Fruit fly (Drosophila melanogaster) whole organism, pupa: ENCODE measurements around the gene CG11409.
A peak's percentile ranks its signal among the peaks of the same experiment; 100 is the strongest.

Source experiments
- CG10348 ChIP-seq: fragments of 200-800 bp; sonication (Bioruptor generic); IDR thresholded peaks from 2 replicates; pipeline ENCODE4 v1.3.6; 2022; ENCODE audit warnings: missing biosample characterization, missing genetic modification characterization
- CG12605 ChIP-seq: fragments of 200-800 bp; sonication (Bioruptor generic); IDR thresholded peaks from 2 replicates; pipeline ENCODE4 v1.3.6; 2022; ENCODE audit warnings: missing biosample characterization, missing genetic modification characterization
- CG13204 ChIP-seq: fragments of 200-800 bp; sonication (Bioruptor generic); optimal IDR thresholded peaks from 2 replicates; lab custom pipeline; 2018; ENCODE audit warnings: missing biosample characterization, mild to moderate bottlenecking, missing genetic modification characterization, moderate library complexity
- CG14655 ChIP-seq: fragments of 200-800 bp; sonication (Bioruptor generic); optimal IDR thresholded peaks from 3 replicates; lab custom pipeline; 2017; ENCODE audit warnings: mild to moderate bottlenecking, missing biosample characterization, missing genetic modification reagents, missing genetic modification characterization
- CG15710 ChIP-seq: fragments of 200-800 bp; sonication (Bioruptor generic); optimal IDR thresholded peaks from 2 replicates; lab custom pipeline; 2018; ENCODE audit warnings: missing biosample characterization, mild to moderate bottlenecking, missing genetic modification characterization, moderate library complexity
- CG17806 ChIP-seq: fragments of 200-800 bp; sonication (Bioruptor generic); optimal IDR thresholded peaks from 2 replicates; lab custom pipeline; 2018; ENCODE audit warnings: missing biosample characterization, mild to moderate bottlenecking, missing genetic modification characterization, moderate library complexity
- CG32121 ChIP-seq: fragments of 200-800 bp; sonication (Bioruptor generic); IDR thresholded peaks from 2 replicates; pipeline ENCODE4 v1.3.6; 2022; ENCODE audit warnings: missing biosample characterization, missing genetic modification characterization
- CG34367 ChIP-seq: fragments of 200-800 bp; sonication (Bioruptor generic); optimal IDR thresholded peaks from 2 replicates; lab custom pipeline; 2018; ENCODE audit warnings: missing biosample characterization, mild to moderate bottlenecking, missing genetic modification characterization
- CG4496 ChIP-seq: fragments of 200-800 bp; sonication (Bioruptor generic); IDR thresholded peaks from 3 replicates; pipeline ENCODE4 v1.3.6; 2022; ENCODE audit warnings: missing biosample characterization, missing genetic modification characterization
- CG8159 ChIP-seq: fragments of 200-800 bp; sonication (Bioruptor generic); optimal IDR thresholded peaks from 3 replicates; lab custom pipeline; 2018; ENCODE audit warnings: missing biosample characterization, mild to moderate bottlenecking, missing genetic modification characterization, moderate library complexity
- CG8301 ChIP-seq: fragments of 200-800 bp; sonication (Bioruptor generic); optimal IDR thresholded peaks from 2 replicates; lab custom pipeline; 2018; ENCODE audit warnings: missing biosample characterization, mild to moderate bottlenecking, missing genetic modification characterization
- CG9948 ChIP-seq: fragments of 200-800 bp; sonication (Bioruptor generic); optimal IDR thresholded peaks from 2 replicates; lab custom pipeline; 2018; ENCODE audit warnings: missing biosample characterization, mild to moderate bottlenecking, missing genetic modification characterization, moderate library complexity
- D1 ChIP-seq: fragments of 200-800 bp; sonication (Bioruptor generic); optimal IDR thresholded peaks from 2 replicates; lab custom pipeline; 2018; ENCODE audit warnings: missing biosample characterization, mild to moderate bottlenecking, missing genetic modification characterization, moderate library complexity
- EcR ChIP-seq: fragments of 200-800 bp; sonication (Bioruptor generic); optimal IDR thresholded peaks from 3 replicates; lab custom pipeline; 2019; ENCODE audit warnings: missing biosample characterization, missing genetic modification characterization, mild to moderate bottlenecking, moderate library complexity, missing genetic modification reagents
- Ets98B ChIP-seq: fragments of 200-800 bp; sonication (Bioruptor generic); IDR thresholded peaks from 2 replicates; pipeline ENCODE4 v1.3.6; 2022; ENCODE audit warnings: missing biosample characterization, missing genetic modification characterization
- Pif1A ChIP-seq: fragments of 200-800 bp; sonication (Bioruptor generic); optimal IDR thresholded peaks from 3 replicates; lab custom pipeline; 2016; ENCODE audit warnings: missing biosample characterization, missing genetic modification characterization
- Pif1B ChIP-seq: fragments of 200-800 bp; sonication (Bioruptor generic); optimal IDR thresholded peaks from 3 replicates; lab custom pipeline; 2016; ENCODE audit warnings: missing biosample characterization, missing genetic modification characterization
- Snoo ChIP-seq: fragments of 200-800 bp; sonication (Bioruptor generic); optimal IDR thresholded peaks from 3 replicates; lab custom pipeline; 2017; ENCODE audit warnings: missing biosample characterization, mild to moderate bottlenecking, missing genetic modification characterization, inconsistent platforms
- fd96Ca ChIP-seq: fragments of 200-800 bp; sonication (Bioruptor generic); IDR thresholded peaks from 3 replicates; pipeline ENCODE4 v1.3.6; 2022; ENCODE audit warnings: missing biosample characterization, missing genetic modification characterization
- gl ChIP-seq: fragments of 200-800 bp; sonication (Bioruptor generic); optimal IDR thresholded peaks from 2 replicates; lab custom pipeline; 2018; ENCODE audit warnings: missing biosample characterization, mild to moderate bottlenecking, missing genetic modification characterization
- rn ChIP-seq: fragments of 200-800 bp; sonication (Bioruptor generic); IDR thresholded peaks from 2 replicates; pipeline ENCODE4 v1.3.6; 2022; ENCODE audit warnings: missing biosample characterization, missing genetic modification characterization

CG11409 gene

dm6 chrX:1341528-1341927 lies at the start of gene CG11409:
Gene CG11409 (minus strand): TSS chrX:1341587.
- no peak for TF ChIP-seq CG4496 (GFP tag; lab: Robert Waterston, UW)
- TF ChIP-seq CG32121 (GFP tag; lab: Robert Waterston, UW): no peak
- no peak for TF ChIP-seq CG13204 (GFP tag; lab: Kevin White, UChicago)
- TF ChIP-seq CG8159: no peak
- no peak for TF ChIP-seq CG17806 (tag; lab: Kevin White, UChicago)
- no peak for TF ChIP-seq Pif1B
- TF ChIP-seq fd96Ca (GFP tag; lab: Robert Waterston, UW): no peak
- no peak for TF ChIP-seq CG9948 (tag; lab: Kevin White, UChicago)
- no peak for TF ChIP-seq Pif1A (GFP tag; lab: Kevin White, UChicago)
- no peak for TF ChIP-seq Ets98B (GFP tag; lab: Robert Waterston, UW)
- TF ChIP-seq CG8301 (tag; lab: Kevin White, UChicago): no peak
- no peak for TF ChIP-seq CG34367
- TF ChIP-seq CG14655 (GFP tag; lab: Kevin White, UChicago): no peak
- no peak for TF ChIP-seq D1 (tag; lab: Kevin White, UChicago)
- TF ChIP-seq CG12605 (GFP tag; lab: Robert Waterston, UW): no peak

DNA sequence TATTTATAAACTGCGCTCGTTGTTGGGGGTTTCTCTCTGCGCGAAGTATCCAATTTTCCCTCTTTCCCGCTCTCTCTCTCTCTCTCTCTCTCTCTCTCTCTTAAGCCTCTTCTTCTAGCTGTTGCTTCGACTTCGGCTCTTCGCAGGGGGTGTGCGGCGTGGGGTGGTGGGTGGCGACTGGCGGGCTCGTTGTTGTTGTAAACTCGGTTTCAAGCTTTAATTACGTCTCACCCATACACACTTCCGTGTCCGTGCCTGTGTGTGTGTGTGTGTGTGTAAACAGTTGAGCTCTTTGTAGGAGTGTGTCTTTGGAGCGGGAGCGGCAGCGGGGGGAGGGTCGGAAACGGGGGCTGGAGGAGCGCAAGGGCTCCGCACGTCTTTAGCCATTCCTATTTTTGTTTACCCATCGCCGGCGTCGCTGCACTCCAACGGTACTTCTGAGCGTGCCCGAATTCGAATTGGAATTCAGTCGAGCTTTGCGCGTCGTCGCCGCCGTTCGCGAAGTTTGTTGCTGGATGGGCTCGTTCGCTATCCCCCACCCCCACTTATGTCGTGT lies 46.8 kb upstream of the CG11409 start:
- TF ChIP-seq Pif1A (GFP tag; lab: Kevin White, UChicago) (no peak), CG10348 (GFP tag; lab: Robert Waterston, UW) (no peak), CG15710 (tag; lab: Kevin White, UChicago) (no peak), CG8301 (tag; lab: Kevin White, UChicago) (no peak), D1 (tag; lab: Kevin White, UChicago) (no peak), CG32121 (GFP tag; lab: Robert Waterston, UW) (no peak), Snoo (no peak), CG9948 (tag; lab: Kevin White, UChicago) (no peak), CG4496 (GFP tag; lab: Robert Waterston, UW) (no peak), rn (GFP tag; lab: Robert Waterston, UW) (no peak), CG34367 (no peak), Ets98B (GFP tag; lab: Robert Waterston, UW) (peak; percentile 6; the same call in 1 of the 2 replicates), Pif1B (no peak), CG12605 (GFP tag; lab: Robert Waterston, UW) (no peak), fd96Ca (GFP tag; lab: Robert Waterston, UW) (no peak), CG8159 (no peak), CG14655 (GFP tag; lab: Kevin White, UChicago) (no peak), CG17806 (tag; lab: Kevin White, UChicago) (no peak), EcR (peak; percentile 21), gl (tag; lab: Kevin White, UChicago) (no peak), CG13204 (GFP tag; lab: Kevin White, UChicago) (peak; percentile 95)

DNA sequence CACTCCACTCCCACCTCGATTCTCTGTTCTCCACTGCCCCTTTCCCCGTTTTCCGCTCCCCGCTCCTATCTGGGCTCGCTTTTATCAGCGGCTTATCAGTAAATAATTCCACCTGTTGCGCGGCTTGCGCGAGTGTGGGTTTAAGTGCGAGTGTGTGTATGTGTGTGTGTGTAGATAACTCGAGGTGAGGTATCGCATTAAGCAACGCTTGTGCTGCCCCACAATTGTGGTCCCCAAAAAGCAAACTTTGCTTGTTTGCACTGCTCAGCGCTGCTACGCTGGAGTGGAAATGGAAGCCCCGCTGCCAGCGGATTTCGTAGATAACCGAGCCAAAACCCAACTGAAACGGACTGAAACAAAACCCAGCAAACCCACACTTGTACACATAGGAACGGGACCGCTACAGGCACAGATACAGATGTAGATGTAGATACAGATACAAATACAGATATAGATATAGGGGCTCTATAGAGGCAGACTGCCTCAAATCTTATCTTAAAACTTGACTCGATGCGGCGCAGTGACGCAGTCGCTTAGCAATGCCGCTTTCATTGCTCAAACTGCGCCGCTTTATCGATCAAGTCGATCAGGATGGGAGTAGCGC lies 45.9 kb upstream of the CG11409 start:
- TF ChIP-seq Ets98B (GFP tag; lab: Robert Waterston, UW): no peak
- no peak for TF ChIP-seq CG4496 (GFP tag; lab: Robert Waterston, UW)
- no peak for TF ChIP-seq CG8159
- TF ChIP-seq CG8301 (tag; lab: Kevin White, UChicago): no peak
- TF ChIP-seq CG15710 (tag; lab: Kevin White, UChicago): no peak
- TF ChIP-seq Snoo: no peak
- TF ChIP-seq Pif1A (GFP tag; lab: Kevin White, UChicago): no peak
- TF ChIP-seq CG34367: no peak
- TF ChIP-seq rn (GFP tag; lab: Robert Waterston, UW): no peak
- no peak for TF ChIP-seq D1 (tag; lab: Kevin White, UChicago)
- no peak for TF ChIP-seq Pif1B
- no peak for TF ChIP-seq CG12605 (GFP tag; lab: Robert Waterston, UW)
- no peak for TF ChIP-seq CG13204 (GFP tag; lab: Kevin White, UChicago)
- TF ChIP-seq, all 21 proteins: peak for 0

DNA sequence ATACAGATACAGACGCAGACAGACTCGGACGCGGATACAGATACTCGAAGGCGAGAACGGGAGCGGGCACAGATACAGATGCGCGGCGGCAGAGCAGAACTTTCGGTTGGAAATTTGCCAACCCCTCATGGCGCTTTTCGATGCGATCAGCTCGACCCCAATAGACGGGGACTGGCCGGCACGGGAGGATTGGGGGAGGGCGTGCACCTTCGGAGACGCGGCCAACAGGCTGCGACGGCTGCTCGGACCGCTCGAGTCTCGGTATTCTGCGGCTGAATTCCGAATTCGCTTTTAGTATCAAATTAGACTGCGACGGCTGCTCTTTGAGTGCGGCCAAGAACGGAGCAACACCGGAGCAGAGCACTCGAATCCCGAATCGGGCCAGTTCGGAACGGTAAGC lies 42.8 kb upstream of the CG11409 start:
- TF ChIP-seq CG13204 (GFP tag; lab: Kevin White, UChicago) (peak; percentile 14), CG14655 (GFP tag; lab: Kevin White, UChicago) (no peak)

DNA sequence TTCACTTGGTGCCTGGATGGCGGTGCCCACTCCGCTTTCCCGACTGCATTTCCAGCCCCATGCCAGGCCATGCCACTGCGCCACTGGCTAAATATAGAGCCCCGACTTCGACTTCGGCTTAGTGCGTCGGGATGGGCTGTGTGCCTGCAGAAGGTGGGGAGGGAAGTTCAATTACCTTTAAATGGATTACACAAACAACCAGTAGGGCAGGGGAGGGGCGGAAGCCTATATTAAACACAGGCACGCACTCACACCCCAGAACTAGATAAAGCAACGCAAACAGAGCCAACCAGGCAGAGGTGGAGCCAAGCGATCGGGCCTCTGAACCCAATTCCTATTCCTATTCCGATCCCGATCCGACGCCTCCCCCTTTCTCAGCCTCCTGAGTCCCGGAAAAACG lies 41.1 kb upstream of the CG11409 start:
- peak; percentile 60 for TF ChIP-seq EcR
- no peak for TF ChIP-seq Ets98B (GFP tag; lab: Robert Waterston, UW)
- TF ChIP-seq, all 21 proteins: peak for 1

DNA sequence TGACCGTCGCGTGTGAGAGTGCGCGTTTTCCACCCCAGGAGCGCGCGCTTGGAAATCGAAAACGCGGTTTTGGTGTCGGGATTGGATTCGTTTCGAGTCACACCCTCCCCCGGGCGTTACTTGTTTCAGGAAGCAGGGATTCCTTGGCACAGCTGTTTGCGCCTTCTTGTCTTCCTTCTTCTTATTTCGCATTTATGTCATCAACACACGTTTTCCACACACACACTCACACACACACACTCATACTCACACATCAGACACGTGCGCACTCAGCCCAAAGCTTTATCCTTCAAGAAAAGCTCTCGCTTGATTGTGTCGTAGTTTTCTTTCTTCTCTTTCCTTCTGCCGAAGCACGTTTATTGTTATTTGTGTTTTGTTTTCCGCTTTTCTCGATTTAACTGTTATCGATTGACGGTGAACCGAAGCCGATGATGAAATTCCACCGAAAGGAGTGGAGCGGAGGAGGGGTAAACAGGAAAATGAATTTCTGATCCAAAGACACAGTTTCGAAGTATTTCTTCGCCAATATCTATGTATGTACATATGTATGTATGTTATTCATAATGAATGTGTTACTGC lies 40.1 kb upstream of the CG11409 start:
- TF ChIP-seq rn (GFP tag; lab: Robert Waterston, UW): no peak
- no peak for TF ChIP-seq CG34367
- no peak for TF ChIP-seq CG9948 (tag; lab: Kevin White, UChicago)
- no peak for TF ChIP-seq CG8159
- TF ChIP-seq, all 21 proteins: peak for 0
